Worm (Caenorhabditis elegans) whole organism, L2 larva: Measurements from ENCODE around the gene str-57.

Source experiments
- R02D3.7 ChIP-seq: fragments of 150-350 bp; optimal IDR thresholded peaks from 2 replicates; lab custom pipeline; 2014; ENCODE audit warnings: missing biosample characterization, missing genetic modification characterization
- aly-2 ChIP-seq: fragments of 150-350 bp; optimal IDR thresholded peaks from 2 replicates; lab custom pipeline; 2014; ENCODE audit warnings: missing biosample characterization, missing genetic modification characterization
- ceh-82 ChIP-seq: fragments of 150-350 bp; optimal IDR thresholded peaks from 2 replicates; lab custom pipeline; 2014; ENCODE audit warnings: missing biosample characterization, missing genetic modification characterization
- elt-3 ChIP-seq: sonication (generic microtip); optimal IDR thresholded peaks from 2 replicates; lab custom pipeline; 2017; ENCODE audit warnings: missing biosample characterization, missing genetic modification characterization
- lin-13 ChIP-seq: fragments of 150-350 bp; optimal IDR thresholded peaks from 2 replicates; lab custom pipeline; 2014; ENCODE audit warnings: missing biosample characterization, missing genetic modification reagents, missing genetic modification characterization
- lin-39 ChIP-seq: fragments of 150-350 bp; optimal IDR thresholded peaks from 2 replicates; lab custom pipeline; 2014; ENCODE audit warnings: missing biosample characterization, missing genetic modification reagents, missing genetic modification characterization
- nhr-10 ChIP-seq: sonication (generic microtip); optimal IDR thresholded peaks from 2 replicates; lab custom pipeline; 2017; ENCODE audit warnings: missing biosample characterization, missing genetic modification characterization
- nhr-11 ChIP-seq: fragments of 150-350 bp; optimal IDR thresholded peaks from 2 replicates; lab custom pipeline; 2014; ENCODE audit warnings: missing biosample characterization, missing genetic modification characterization
- nhr-21 ChIP-seq: fragments of 150-350 bp; optimal IDR thresholded peaks from 2 replicates; lab custom pipeline; 2014; ENCODE audit warnings: missing biosample characterization, missing genetic modification characterization
- nhr-237 ChIP-seq: fragments of 150-350 bp; optimal IDR thresholded peaks from 2 replicates; lab custom pipeline; 2014; ENCODE audit warnings: missing biosample characterization, missing genetic modification characterization
- nhr-25 ChIP-seq: fragments of 150-350 bp; sonication (generic microtip); optimal IDR thresholded peaks from 3 replicates; lab custom pipeline; 2014; ENCODE audit warnings: missing biosample characterization, missing genetic modification characterization
- unc-39 ChIP-seq: fragments of 150-350 bp; optimal IDR thresholded peaks from 2 replicates; lab custom pipeline; 2014; ENCODE audit warnings: missing biosample characterization, missing genetic modification characterization
- ztf-11 ChIP-seq: sonication (generic microtip); optimal IDR thresholded peaks from 2 replicates; lab custom pipeline; 2017; ENCODE audit warnings: missing biosample characterization, missing genetic modification characterization

- TF ChIP-seq lin-13 (GFP tag; lab: Kevin White, UChicago) (no peak), ceh-82 (tag; lab: Kevin White, UChicago) (no peak), lin-39 (tag; lab: Kevin White, UChicago) (no peak), nhr-237 (tag; lab: Kevin White, UChicago) (no peak), unc-39 (no peak), R02D3.7 (tag; lab: Kevin White, UChicago) (no peak), nhr-10 (tag; lab: Kevin White, UChicago) (no peak), nhr-25 (tag; lab: Kevin White, UChicago) (no peak), ztf-11 (tag; lab: Kevin White, UChicago) (no peak), elt-3 (tag; lab: Kevin White, UChicago) (no peak), nhr-21 (tag; lab: Kevin White, UChicago) (no peak), nhr-11 (no peak), aly-2 (tag; lab: Kevin White, UChicago) (no peak)
Observed at ce11 chrV:15858292-15858691, 12.2 kb upstream of the str-57 start, which contains the start of gene srh-148.
